3 fruit fly cellular contexts compared by ENCODE assay signal in genomic region chr3L:1300076-1300635, dm6.
A peak's percentile ranks its signal among the peaks of the same experiment; 100 is the strongest.
TF ChIP-seq lines count a peak whose summit lies in the region.

No protein-coding gene starts in this region.

TF ChIP-seq in whole organism, embryonic, 481 proteins besides CTCF, POLR2A, EP300 and RAD21 (continued from another document and continues in another):
- TF ChIP-seq nerfin-1 (tag; optimal IDR thresholded peaks at IDR 0.05; lab: Kevin White, UChicago) (peak; percentile 78), stc (GFP tag; IDR thresholded peaks at IDR 0.05; lab: Robert Waterston, UW) (peak; percentile 74), CG8388 (GFP tag; optimal IDR thresholded peaks at IDR 0.05; lab: Kevin White, UChicago) (peak; percentile 88), Dp (GFP tag; optimal IDR thresholded peaks at IDR 0.05; lab: Kevin White, UChicago) (no peak), row (GFP tag; IDR thresholded peaks at IDR 0.05; lab: Robert Waterston, UW) (peak; percentile 92), Sox100B (GFP tag; optimal IDR thresholded peaks at IDR 0.05; lab: Kevin White, UChicago) (no peak), zfh2 (GFP tag; optimal IDR thresholded peaks at IDR 0.05; lab: Kevin White, UChicago) (no peak), psq (GFP tag; optimal IDR thresholded peaks at IDR 0.05; lab: Kevin White, UChicago) (peak; percentile 54), Ets65A (GFP tag; lab: Kevin White, UChicago) (no peak), trem (tag; optimal IDR thresholded peaks at IDR 0.05; lab: Kevin White, UChicago) (peak; percentile 86), danr (GFP tag; IDR thresholded peaks at IDR 0.05; lab: Robert Waterston, UW) (peak; percentile 65), CG11723 (GFP tag; optimal IDR thresholded peaks at IDR 0.05; lab: Kevin White, UChicago) (peak; percentile 65), CG31224 (GFP tag; IDR thresholded peaks at IDR 0.05; lab: Robert Waterston, UW) (peak; percentile 67), CHES-1-like (GFP tag; optimal IDR thresholded peaks at IDR 0.05; lab: Kevin White, UChicago) (peak; percentile 28), CG14710 (tag; optimal IDR thresholded peaks at IDR 0.05; lab: Kevin White, UChicago) (peak; percentile 92), CG7271 (tag; optimal IDR thresholded peaks at IDR 0.05; lab: Kevin White, UChicago) (no peak), z (GFP tag; IDR thresholded peaks at IDR 0.05; lab: Robert Waterston, UW) (no peak), slp2 (GFP tag; optimal IDR thresholded peaks at IDR 0.05; lab: Kevin White, UChicago) (peak; percentile 22), unpg (GFP tag; optimal IDR thresholded peaks at IDR 0.05; lab: Kevin White, UChicago) (peak; percentile 88), NfI (GFP tag; optimal IDR thresholded peaks at IDR 0.05; lab: Kevin White, UChicago) (peak; percentile 72), Asciz (GFP tag; optimal IDR thresholded peaks at IDR 0.05; lab: Kevin White, UChicago) (peak; percentile 74), Chrac-16 (GFP tag; optimal IDR thresholded peaks at IDR 0.05; lab: Kevin White, UChicago) (peak; percentile 68), bsh (GFP tag; optimal IDR thresholded peaks at IDR 0.05; lab: Kevin White, UChicago) (peak in 1 of 2 experiments; percentile 91), CG32532 (GFP tag; IDR thresholded peaks at IDR 0.05; lab: Robert Waterston, UW) (peak; percentile 79), CG30431 (GFP tag; optimal IDR thresholded peaks at IDR 0.05; lab: Kevin White, UChicago) (peak; percentile 60), cas (GFP tag; IDR thresholded peaks at IDR 0.05; lab: Robert Waterston, UW) (no peak), chif (GFP tag; optimal IDR thresholded peaks at IDR 0.05; lab: Kevin White, UChicago) (peak; percentile 3 to 55), rib (GFP tag; IDR thresholded peaks at IDR 0.05; lab: Robert Waterston, UW) (no peak; the same call in 1 of the 2 replicates), CG11398 (GFP tag; optimal IDR thresholded peaks at IDR 0.05; lab: Kevin White, UChicago) (no peak), CG8359 (GFP tag; optimal IDR thresholded peaks at IDR 0.05; lab: Kevin White, UChicago; ENCODE audit: borderline replicate concordance) (peak; percentile 62), CG2116 (GFP tag; optimal IDR thresholded peaks at IDR 0.05; lab: Kevin White, UChicago) (peak; percentile 47), dysf (GFP tag; IDR thresholded peaks at IDR 0.05; lab: Robert Waterston, UW) (peak; percentile 79), HLH54F (GFP tag; optimal IDR thresholded peaks at IDR 0.05; lab: Kevin White, UChicago) (no peak), ems (GFP tag; optimal IDR thresholded peaks at IDR 0.05; lab: Kevin White, UChicago) (no peak), Tbp (GFP tag; optimal IDR thresholded peaks at IDR 0.05; lab: Kevin White, UChicago) (no peak), CG6854 (GFP tag; optimal IDR thresholded peaks at IDR 0.05; lab: Kevin White, UChicago) (peak; percentile 57), Lhr (GFP tag; optimal IDR thresholded peaks at IDR 0.05; lab: Kevin White, UChicago) (peak; percentile 61), HHEX (GFP tag; optimal IDR thresholded peaks at IDR 0.05; lab: Kevin White, UChicago) (peak; percentile 73), ham (GFP tag; IDR thresholded peaks at IDR 0.05; lab: Robert Waterston, UW) (no peak), CG12155 (GFP tag; optimal IDR thresholded peaks at IDR 0.05; lab: Kevin White, UChicago) (peak; percentile 76), CG9932 (GFP tag; IDR thresholded peaks at IDR 0.05; lab: Robert Waterston, UW) (peak; percentile 68), CG13894 (tag; optimal IDR thresholded peaks at IDR 0.05; lab: Kevin White, UChicago) (peak; percentile 23), CG17568 (GFP tag; optimal IDR thresholded peaks at IDR 0.05; lab: Kevin White, UChicago) (no peak), Xbp1 (GFP tag; optimal IDR thresholded peaks at IDR 0.05; lab: Kevin White, UChicago) (peak; percentile 76), ind (GFP tag; optimal IDR thresholded peaks at IDR 0.05; lab: Kevin White, UChicago) (peak; percentile 66)

TF ChIP-seq in whole organism, prepupa, 60 proteins besides CTCF, POLR2A, EP300 and RAD21 (continued from another document):
- TF ChIP-seq CG8632 (GFP tag; optimal IDR thresholded peaks at IDR 0.05; lab: Kevin White, UChicago) (peak; percentile 65), CG8319 (GFP tag; optimal IDR thresholded peaks at IDR 0.05; lab: Kevin White, UChicago) (peak; percentile 6), CG32006 (GFP tag; optimal IDR thresholded peaks at IDR 0.05; lab: Kevin White, UChicago) (no peak), CG31627 (GFP tag; optimal IDR thresholded peaks at IDR 0.05; lab: Kevin White, UChicago) (peak; percentile 58), Blimp-1 (GFP tag; optimal IDR thresholded peaks at IDR 0.05; lab: Kevin White, UChicago) (peak; percentile 48), cyc (GFP tag; optimal IDR thresholded peaks at IDR 0.05; lab: Kevin White, UChicago) (peak; percentile 50), vri (GFP tag; optimal IDR thresholded peaks at IDR 0.05; lab: Kevin White, UChicago) (peak; percentile 32), dsx (GFP tag; optimal IDR thresholded peaks at IDR 0.05; lab: Kevin White, UChicago; ENCODE audit: poor library complexity, severe bottlenecking) (peak; percentile 62), topi (GFP tag; optimal IDR thresholded peaks at IDR 0.05; lab: Kevin White, UChicago) (peak; percentile 68), CG3032 (tag; optimal IDR thresholded peaks at IDR 0.05; lab: Kevin White, UChicago) (peak; percentile 58), Eip93F (GFP tag; optimal IDR thresholded peaks at IDR 0.05; lab: Kevin White, UChicago) (peak; percentile 43), CG1621 (tag; optimal IDR thresholded peaks at IDR 0.05; lab: Kevin White, UChicago) (peak; percentile 29), CG4318 (GFP tag; optimal IDR thresholded peaks at IDR 0.05; lab: Kevin White, UChicago) (no peak), fkh (GFP tag; optimal IDR thresholded peaks at IDR 0.05; lab: Kevin White, UChicago) (no peak), esn (GFP tag; optimal IDR thresholded peaks at IDR 0.05; lab: Kevin White, UChicago) (peak; percentile 82), Lpt (GFP tag; optimal IDR thresholded peaks at IDR 0.05; lab: Kevin White, UChicago) (peak; percentile 29), CG9139 (GFP tag; optimal IDR thresholded peaks at IDR 0.05; lab: Kevin White, UChicago) (no peak), Hr4 (GFP tag; optimal IDR thresholded peaks at IDR 0.05; lab: Kevin White, UChicago) (no peak), Eip78C (GFP tag; lab: Kevin White, UChicago) (peak; percentile 88), CG3919 (GFP tag; optimal IDR thresholded peaks at IDR 0.05; lab: Kevin White, UChicago) (no peak), CG7368 (GFP tag; optimal IDR thresholded peaks at IDR 0.05; lab: Kevin White, UChicago) (no peak), Gug (GFP tag; IDR thresholded peaks at IDR 0.05; lab: Robert Waterston, UW) (peak; percentile 43; the same call in 1 of the 2 replicates), eg (GFP tag; IDR thresholded peaks at IDR 0.05; lab: Robert Waterston, UW) (peak; percentile 68; the same call in 2 of the 3 replicates), Eip75B (GFP tag; optimal IDR thresholded peaks at IDR 0.05; lab: Kevin White, UChicago) (no peak), CG6163 (GFP tag; IDR thresholded peaks at IDR 0.05; lab: Robert Waterston, UW) (peak; percentile 40; the same call in 1 of the 3 replicates), Hr39 (GFP tag; optimal IDR thresholded peaks at IDR 0.05; lab: Kevin White, UChicago) (peak; percentile 52), Smox (GFP tag; optimal IDR thresholded peaks at IDR 0.05; lab: Kevin White, UChicago) (no peak), CG6808 (GFP tag; optimal IDR thresholded peaks at IDR 0.05; lab: Kevin White, UChicago) (peak; percentile 66), ss (GFP tag; optimal IDR thresholded peaks at IDR 0.05; lab: Kevin White, UChicago) (peak in 1 of 2 experiments; percentile 46), CG6792 (GFP tag; optimal IDR thresholded peaks at IDR 0.05; lab: Kevin White, UChicago) (peak; percentile 65), CG6276 (GFP tag; optimal IDR thresholded peaks at IDR 0.05; lab: Kevin White, UChicago) (no peak), salr (GFP tag; optimal IDR thresholded peaks at IDR 0.05; lab: Kevin White, UChicago) (no peak), CG34406 (GFP tag; optimal IDR thresholded peaks at IDR 0.05; lab: Kevin White, UChicago) (peak; percentile 68), Hr38 (GFP tag; optimal IDR thresholded peaks at IDR 0.05; lab: Kevin White, UChicago) (no peak)

TF ChIP-seq in whole organism, wandering third instar larva, 38 proteins besides CTCF, POLR2A, EP300 and RAD21 (continued from another document):
- no peak for TF ChIP-seq lola (GFP tag; optimal IDR thresholded peaks at IDR 0.05; lab: Kevin White, UChicago)
- no peak for TF ChIP-seq Rel (GFP tag; optimal IDR thresholded peaks at IDR 0.05; lab: Kevin White, UChicago)
- peak; percentile 54 for TF ChIP-seq Rel (tag; optimal IDR thresholded peaks at IDR 0.05; lab: Kevin White, UChicago)
- no peak for TF ChIP-seq Dfd (GFP tag; optimal IDR thresholded peaks at IDR 0.05; lab: Kevin White, UChicago)
- no peak for TF ChIP-seq sage (GFP tag; optimal IDR thresholded peaks at IDR 0.05; lab: Kevin White, UChicago)
- no peak for TF ChIP-seq GATAd (GFP tag; optimal IDR thresholded peaks at IDR 0.05; lab: Kevin White, UChicago)
- peak; percentile 80 for TF ChIP-seq fru (GFP tag; optimal IDR thresholded peaks at IDR 0.05; lab: Kevin White, UChicago)
